Fruit fly (Drosophila melanogaster): Measurements from ENCODE around the gene Ice2.

The Ice2 gene

DNA sequence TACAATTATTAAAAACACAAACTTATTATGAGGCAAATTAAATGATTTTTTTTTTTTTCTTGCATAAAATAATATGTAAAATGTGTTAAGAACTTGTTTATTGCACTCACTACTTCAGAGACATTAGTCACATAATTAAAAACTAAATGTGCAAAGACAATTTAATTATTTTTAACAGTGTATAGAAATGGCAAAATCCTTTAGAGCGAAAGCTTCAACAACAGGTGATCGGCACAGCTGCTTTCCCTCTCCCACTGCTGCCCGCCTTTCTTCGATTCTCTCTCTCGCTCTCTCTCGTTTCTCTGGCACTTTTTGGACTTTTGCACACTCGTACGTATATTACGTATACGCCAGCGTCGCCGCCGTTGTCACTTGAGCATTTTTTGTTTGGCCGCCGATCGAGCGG is 50.4 kb downstream of the Ice2 start:
- TF ChIP-seq noc (tag; optimal IDR thresholded peaks at IDR 0.05) = peak; percentile 77

DNA sequence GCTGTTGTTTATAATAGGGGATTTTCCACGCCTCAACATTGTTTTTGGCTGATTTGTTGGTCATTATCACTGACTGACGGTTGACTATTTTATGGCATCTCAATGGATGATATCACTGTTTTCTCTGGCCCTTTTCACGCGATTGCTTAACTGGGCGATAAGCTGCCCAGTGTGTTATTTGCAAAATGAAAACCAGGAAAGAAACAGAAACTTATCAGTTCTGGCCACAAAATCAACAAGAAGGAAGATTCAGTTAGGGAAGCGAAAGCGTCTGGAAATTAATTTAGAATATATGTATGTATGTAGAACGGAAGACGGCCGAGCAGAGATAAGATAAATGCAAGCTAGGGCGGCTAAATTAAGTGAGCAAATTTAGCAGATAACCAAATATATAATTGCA is 51.9 kb downstream of the Ice2 start:
- peak; percentile 14 for TF ChIP-seq noc (tag; optimal IDR thresholded peaks at IDR 0.05)
